In the genomic region with DNA sequence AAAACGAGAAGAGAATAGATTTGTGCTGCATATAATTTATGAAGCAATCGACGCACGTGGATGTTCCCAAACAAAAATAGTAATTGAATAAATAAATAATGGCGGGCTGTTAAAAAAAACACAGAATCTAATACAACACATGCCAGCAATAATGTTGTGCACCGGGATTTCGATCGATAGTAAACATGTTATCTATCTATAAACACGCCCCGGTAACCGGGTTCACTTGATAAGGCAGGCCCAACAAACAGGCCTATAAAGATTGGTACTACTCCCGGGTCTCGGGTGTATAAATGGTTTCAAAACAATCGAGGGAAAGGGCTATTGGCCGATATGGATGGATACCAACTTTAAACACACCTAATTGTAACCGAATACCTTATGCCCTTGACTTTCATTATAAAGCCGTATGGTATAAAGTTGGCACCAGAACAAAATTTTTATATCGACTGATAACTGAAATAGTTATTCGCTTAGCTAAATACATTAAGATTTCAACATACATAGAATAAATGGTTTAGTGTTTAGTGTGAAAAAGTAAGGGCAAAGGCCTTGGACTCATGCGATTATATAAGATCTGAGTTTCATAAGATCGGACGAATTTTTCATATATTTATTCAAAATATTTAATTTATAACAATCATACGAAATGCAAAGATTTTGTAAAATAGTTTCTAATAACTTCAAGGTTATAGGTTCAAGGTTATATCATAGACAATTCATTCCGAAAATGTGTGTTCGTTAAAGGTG, we compare ENCODE assay signal across 1 fruit fly cellular context.
TF ChIP-seq lines count a peak whose summit lies in the region.

No protein-coding gene starts in this region.

TF ChIP-seq in whole organism, embryonic, 481 proteins besides CTCF, POLR2A, EP300 and RAD21 (continued from another document):
- TF ChIP-seq Trl (optimal IDR thresholded peaks at IDR 0.05; lab: Kevin White, UChicago) (no peak), Trl (GFP tag; optimal IDR thresholded peaks at IDR 0.05; lab: Kevin White, UChicago) (no peak), dysf (GFP tag; IDR thresholded peaks at IDR 0.05; lab: Robert Waterston, UW) (no peak; the same call in 2 of the 3 replicates), CG2199 (GFP tag; IDR thresholded peaks at IDR 0.05; lab: Robert Waterston, UW) (0 out of 3 replicates have a peak, but pooled peaks have one; percentile 45), slp2 (GFP tag; optimal IDR thresholded peaks at IDR 0.05; lab: Kevin White, UChicago) (no peak), Sry-δ (GFP tag; optimal IDR thresholded peaks at IDR 0.05; lab: Kevin White, UChicago) (no peak), CrebB (tag; optimal IDR thresholded peaks at IDR 0.05; lab: Kevin White, UChicago) (no peak), CG43689 (GFP tag; IDR thresholded peaks at IDR 0.05; lab: Robert Waterston, UW) (no peak), HLH54F (GFP tag; optimal IDR thresholded peaks at IDR 0.05; lab: Kevin White, UChicago) (no peak), pnt (GFP tag; optimal IDR thresholded peaks at IDR 0.05; lab: Kevin White, UChicago) (no peak), esg (GFP tag; conservative IDR thresholded peaks at IDR 0.05; lab: Robert Waterston, UW) (no peak), disco-r (GFP tag; optimal IDR thresholded peaks at IDR 0.05; lab: Kevin White, UChicago) (no peak), prd (optimal IDR thresholded peaks at IDR 0.05; lab: Kevin White, UChicago) (no peak), prd (GFP tag; IDR thresholded peaks at IDR 0.05; lab: Robert Waterston, UW) (no peak), CG13424 (tag; optimal IDR thresholded peaks at IDR 0.05; lab: Kevin White, UChicago) (no peak), CG2129 (GFP tag; IDR thresholded peaks at IDR 0.05; lab: Robert Waterston, UW; ENCODE audit: partially characterized antibody) (no peak), Atf3 (GFP tag; optimal IDR thresholded peaks at IDR 0.05; lab: Kevin White, UChicago) (no peak), Awh (GFP tag; IDR thresholded peaks at IDR 0.05; lab: Robert Waterston, UW) (no peak), chif (GFP tag; optimal IDR thresholded peaks at IDR 0.05; lab: Kevin White, UChicago) (no peak), sc (optimal IDR thresholded peaks at IDR 0.05; lab: Kevin White, UChicago) (no peak), sc (GFP tag; optimal IDR thresholded peaks at IDR 0.05; lab: Kevin White, UChicago) (no peak), dan (GFP tag; IDR thresholded peaks at IDR 0.05; lab: Robert Waterston, UW) (no peak), crol (GFP tag; IDR thresholded peaks at IDR 0.05; lab: Robert Waterston, UW) (no peak), CG4617 (GFP tag; optimal IDR thresholded peaks at IDR 0.05; lab: Kevin White, UChicago; ENCODE audit: borderline replicate concordance) (no peak), Hsf (GFP tag; optimal IDR thresholded peaks at IDR 0.05; lab: Kevin White, UChicago) (no peak), CG6854 (GFP tag; optimal IDR thresholded peaks at IDR 0.05; lab: Kevin White, UChicago) (no peak), CG6765 (GFP tag; optimal IDR thresholded peaks at IDR 0.05; lab: Kevin White, UChicago) (no peak), amos (GFP tag; IDR thresholded peaks at IDR 0.05; lab: Robert Waterston, UW; ENCODE audit: partially characterized antibody) (no peak), Pdp1 (GFP tag; optimal IDR thresholded peaks at IDR 0.05; lab: Kevin White, UChicago) (peak in 1 of 2 experiments; percentile 54), sens-2 (GFP tag; IDR thresholded peaks at IDR 0.05; lab: Robert Waterston, UW) (no peak), CG9215 (GFP tag; IDR thresholded peaks at IDR 0.05; lab: Robert Waterston, UW) (no peak), sqz (GFP tag; optimal IDR thresholded peaks at IDR 0.05; lab: Kevin White, UChicago) (no peak), CG14965 (GFP tag; optimal IDR thresholded peaks at IDR 0.05; lab: Kevin White, UChicago; ENCODE audit: borderline replicate concordance) (no peak), CG1603 (tag; optimal IDR thresholded peaks at IDR 0.05; lab: Kevin White, UChicago) (no peak), CG1024 (GFP tag; IDR thresholded peaks at IDR 0.05; lab: Robert Waterston, UW) (no peak), lab (GFP tag; optimal IDR thresholded peaks at IDR 0.05; lab: Kevin White, UChicago) (peak; percentile 19), gcm (GFP tag; optimal IDR thresholded peaks at IDR 0.05; lab: Kevin White, UChicago) (no peak), CG1529 (GFP tag; optimal IDR thresholded peaks at IDR 0.05; lab: Kevin White, UChicago) (no peak), CG8359 (GFP tag; optimal IDR thresholded peaks at IDR 0.05; lab: Kevin White, UChicago; ENCODE audit: borderline replicate concordance) (no peak), exex (tag; optimal IDR thresholded peaks at IDR 0.05; lab: Kevin White, UChicago) (peak; percentile 65), rib (GFP tag; IDR thresholded peaks at IDR 0.05; lab: Robert Waterston, UW) (no peak), CG9609 (GFP tag; optimal IDR thresholded peaks at IDR 0.05; lab: Kevin White, UChicago) (no peak), CG10366 (GFP tag; IDR thresholded peaks at IDR 0.05; lab: Robert Waterston, UW) (no peak), pros (GFP tag; optimal IDR thresholded peaks at IDR 0.05; lab: Kevin White, UChicago) (no peak), CG31224 (GFP tag; IDR thresholded peaks at IDR 0.05; lab: Robert Waterston, UW) (no peak), so (GFP tag; IDR thresholded peaks at IDR 0.05; lab: Robert Waterston, UW) (0 out of 3 replicates have a peak, but pooled peaks have one; percentile 41), ci (GFP tag; IDR thresholded peaks at IDR 0.05; lab: Robert Waterston, UW) (no peak), bbx (GFP tag; IDR thresholded peaks at IDR 0.05; lab: Robert Waterston, UW; ENCODE audit: partially characterized antibody) (no peak), BEAF-32 (GFP tag; optimal IDR thresholded peaks at IDR 0.05; lab: Kevin White, UChicago) (no peak), Oli (tag; optimal IDR thresholded peaks at IDR 0.05; lab: Kevin White, UChicago) (peak; percentile 15), CG10565 (GFP tag; optimal IDR thresholded peaks at IDR 0.05; lab: Kevin White, UChicago) (no peak), Ets97D (GFP tag; optimal IDR thresholded peaks at IDR 0.05; lab: Kevin White, UChicago) (no peak), ken (GFP tag; IDR thresholded peaks at IDR 0.05; lab: Robert Waterston, UW) (no peak), CG4328 (GFP tag; optimal IDR thresholded peaks at IDR 0.05; lab: Kevin White, UChicago) (no peak), CG3726 (GFP tag; IDR thresholded peaks at IDR 0.05; lab: Robert Waterston, UW) (no peak), Chrac-16 (GFP tag; optimal IDR thresholded peaks at IDR 0.05; lab: Kevin White, UChicago) (no peak), gro (GFP tag; optimal IDR thresholded peaks at IDR 0.05; lab: Kevin White, UChicago) (no peak), onecut (GFP tag; IDR thresholded peaks at IDR 0.05; lab: Robert Waterston, UW) (peak; percentile 50), sd (tag; optimal IDR thresholded peaks at IDR 0.05; lab: Kevin White, UChicago) (peak; percentile 8), CG12155 (GFP tag; optimal IDR thresholded peaks at IDR 0.05; lab: Kevin White, UChicago) (no peak), CG10147 (GFP tag; optimal IDR thresholded peaks at IDR 0.05; lab: Kevin White, UChicago) (no peak), emc (GFP tag; optimal IDR thresholded peaks at IDR 0.05; lab: Kevin White, UChicago) (no peak), pb (GFP tag; optimal IDR thresholded peaks at IDR 0.05; lab: Kevin White, UChicago) (no peak)
TF ChIP-seq in whole organism, embryonic: peak in this region for 29.
